Worm (Caenorhabditis elegans) whole organism, dauer: Measurements from ENCODE around the gene cyp-34A10.

Experiments
- unc-62 ChIP-seq: sonication (generic microtip); optimal IDR thresholded peaks from 2 replicates; lab custom pipeline; 2017; ENCODE audit warnings: missing biosample characterization, missing genetic modification reagents, missing genetic modification characterization

The cyp-34A10 gene

DNA sequence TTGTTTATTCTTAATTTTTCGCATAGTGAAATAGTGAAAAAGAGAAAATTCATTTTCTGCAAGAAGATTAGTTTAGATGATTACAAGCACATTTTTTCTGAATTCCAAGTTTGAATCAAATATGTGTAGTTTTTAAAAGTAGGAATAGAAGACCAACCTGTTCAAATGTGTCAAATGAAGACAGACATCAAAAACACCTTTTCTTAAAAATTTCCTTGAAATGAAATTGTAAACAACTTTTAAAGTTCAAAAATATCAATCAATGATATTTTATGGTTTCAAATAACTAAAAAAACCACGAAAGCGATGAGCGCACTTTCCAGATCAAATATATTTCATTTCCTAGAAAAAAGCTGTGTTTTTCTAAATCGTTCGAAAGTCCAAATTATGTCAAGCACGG, 8.9 kb upstream of the cyp-34A10 start, which contains the start of gene nlp-30:
Gene nlp-30 (plus strand): TSS at position 301 of the 400 bp plus-strand sequence.
- TF ChIP-seq unc-62 (GFP tag; lab: Kevin White, UChicago) = no peak

DNA sequence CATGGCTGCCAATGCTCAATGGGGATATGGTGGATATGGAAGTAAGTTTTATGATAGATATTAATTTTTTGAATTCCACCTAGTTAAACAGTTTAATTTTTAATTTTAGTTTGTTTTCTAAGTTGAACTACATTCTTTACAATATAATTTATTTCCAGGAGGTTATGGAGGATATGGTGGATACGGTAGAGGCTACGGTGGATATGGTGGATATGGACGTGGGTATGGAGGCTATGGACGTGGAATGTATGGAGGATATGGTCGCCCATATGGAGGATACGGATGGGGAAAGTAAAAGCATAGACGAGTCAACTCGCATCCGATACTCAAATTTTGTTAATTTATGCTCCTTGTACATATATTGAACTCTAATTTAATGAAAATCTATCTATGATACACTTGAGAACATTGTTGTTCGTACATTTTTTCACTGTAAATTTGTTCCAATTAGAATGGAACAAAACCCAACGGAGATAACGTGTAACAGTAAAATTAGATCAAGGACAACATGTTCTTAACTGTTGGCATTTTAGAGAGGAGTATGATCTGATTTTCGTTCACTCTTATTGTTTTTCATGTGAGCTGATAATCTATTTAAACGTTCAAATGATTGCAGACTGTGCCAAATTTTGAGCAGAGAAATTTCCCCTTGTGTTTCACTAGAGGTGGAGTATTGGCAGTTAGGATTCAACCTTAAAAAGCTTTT, 7.6 kb upstream of the cyp-34A10 start:
- TF ChIP-seq unc-62 (GFP tag; lab: Kevin White, UChicago) = no peak

DNA sequence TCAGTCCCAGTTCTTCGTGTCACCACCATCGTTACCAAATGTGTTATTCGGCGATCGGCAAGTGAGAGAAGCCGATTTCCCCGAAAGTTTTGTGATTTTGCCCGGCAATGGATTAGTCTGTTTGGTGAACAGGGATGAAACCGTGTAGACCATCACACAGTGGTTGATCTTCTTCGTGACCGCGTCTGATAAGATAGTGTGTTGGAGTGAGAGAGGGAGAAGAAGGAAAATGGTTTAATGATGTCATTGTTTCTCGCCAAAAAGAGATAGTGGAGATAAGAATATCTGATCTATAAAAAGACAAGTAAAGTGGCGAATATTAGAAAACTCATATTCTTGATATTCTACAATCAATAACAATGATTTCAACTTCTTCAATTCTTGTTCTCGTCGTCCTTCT, 7.0 kb upstream of the cyp-34A10 start, which contains the start of gene nlp-31:
Gene nlp-31 (plus strand): TSS at position 237 of the 400 bp plus-strand sequence.
- no peak for TF ChIP-seq unc-62 (GFP tag; lab: Kevin White, UChicago)

ce11 chrV:3979053-3979452, 6.3 kb upstream of the cyp-34A10 start, which contains the start of gene nlp-34:
Gene nlp-34 (minus strand): TSS chrV:3979134.
- TF ChIP-seq unc-62 (GFP tag; lab: Kevin White, UChicago) = no peak

DNA sequence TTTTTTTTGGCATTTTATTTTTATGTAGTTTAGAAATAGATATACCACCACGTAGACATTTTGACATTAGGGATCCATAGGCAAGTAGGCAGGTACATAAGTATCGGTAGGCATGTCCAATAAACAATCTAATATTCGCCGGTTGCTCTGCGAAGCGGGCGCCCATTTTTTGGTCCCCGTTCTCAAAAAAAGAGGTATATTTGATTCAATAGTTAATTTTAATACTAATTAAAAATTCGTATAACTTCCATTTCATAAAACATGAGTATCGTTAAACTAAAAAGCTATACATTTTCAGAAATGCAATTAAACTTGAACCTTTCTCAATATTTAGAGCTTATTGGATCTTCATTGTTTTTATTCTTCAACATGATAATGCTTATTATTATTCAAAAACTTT, 4.2 kb upstream of the cyp-34A10 start, which contains the start of gene str-83:
Gene str-83 (plus strand): TSS at position 301 of the 400 bp plus-strand sequence.
- no peak for TF ChIP-seq unc-62 (GFP tag; lab: Kevin White, UChicago)

ce11 chrV:3974361-3974760, 1.6 kb upstream of the cyp-34A10 start, which contains the start of gene str-82:
Gene str-82 (plus strand): TSS chrV:3974661.
- no peak for TF ChIP-seq unc-62 (GFP tag; lab: Kevin White, UChicago)

DNA sequence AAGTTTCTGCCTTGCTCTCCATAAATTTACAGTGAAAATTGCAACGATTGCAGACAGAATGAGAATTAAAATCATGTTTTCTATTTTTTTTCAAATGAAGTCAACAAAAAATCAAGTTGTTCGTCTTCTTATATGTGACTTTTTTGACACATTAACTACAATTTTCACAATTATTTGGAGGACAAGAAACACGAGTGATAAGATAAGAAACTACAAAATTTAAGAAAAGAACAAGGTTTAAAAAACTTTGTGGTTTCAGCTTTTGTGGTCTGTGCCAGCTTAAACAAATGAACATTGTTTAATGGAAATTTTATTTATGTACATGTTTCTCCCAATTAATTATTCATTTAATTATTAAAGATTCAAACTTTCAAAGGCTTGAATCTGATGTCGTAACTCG, 2.4 kb downstream of the cyp-34A10 start, which contains the start of gene cyp-34A9:
Gene cyp-34A9 (minus strand): TSS at position 131 of the 400 bp plus-strand sequence.
- TF ChIP-seq unc-62 (GFP tag; lab: Kevin White, UChicago) = no peak

DNA sequence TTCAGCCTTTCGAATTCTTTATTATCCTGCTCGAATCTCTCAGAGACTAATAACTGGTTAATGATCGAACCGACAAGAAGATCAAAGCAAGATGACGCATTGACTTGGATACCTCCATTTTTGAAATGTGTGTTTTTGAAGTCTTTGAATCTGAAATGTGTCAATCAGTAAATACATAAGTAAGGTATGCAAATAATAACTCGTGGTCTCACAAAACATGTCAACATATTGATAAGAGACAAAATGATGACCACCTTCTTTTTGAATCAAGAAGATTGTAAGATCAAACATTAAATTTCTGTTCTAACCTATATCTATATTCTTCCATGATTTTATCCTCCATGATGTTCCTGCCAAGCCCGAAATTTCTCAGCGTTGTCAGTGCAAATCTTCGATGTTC, 3.1 kb downstream of the cyp-34A10 start:
- no peak for TF ChIP-seq unc-62 (GFP tag; lab: Kevin White, UChicago)

ce11 chrV:3968929-3969328, 3.9 kb downstream of the cyp-34A10 start:
- TF ChIP-seq unc-62 (GFP tag; lab: Kevin White, UChicago) = no peak

DNA sequence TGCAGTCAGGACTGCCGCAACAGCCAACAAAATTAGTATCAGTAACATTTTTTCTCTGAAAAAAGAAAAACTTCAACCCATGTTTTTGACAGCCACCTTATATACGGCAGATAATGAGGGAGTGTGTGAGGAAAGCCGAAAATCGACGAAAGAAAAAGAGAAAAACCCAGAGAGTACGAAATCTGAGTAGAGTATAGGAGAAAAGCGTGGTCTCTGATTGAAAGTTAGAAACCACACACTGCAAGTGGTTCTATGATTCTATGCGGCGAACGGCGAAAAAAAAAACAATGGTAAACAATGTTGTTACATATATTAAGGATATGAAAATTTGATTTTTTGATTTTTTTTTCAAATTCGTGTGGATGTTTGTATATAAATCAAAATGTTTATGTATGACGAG, 5.0 kb downstream of the cyp-34A10 start, which contains the start of gene cyp-34A8:
Gene cyp-34A8 (minus strand): TSS at position 62 of the 400 bp plus-strand sequence.
- no peak for TF ChIP-seq unc-62 (GFP tag; lab: Kevin White, UChicago)

DNA sequence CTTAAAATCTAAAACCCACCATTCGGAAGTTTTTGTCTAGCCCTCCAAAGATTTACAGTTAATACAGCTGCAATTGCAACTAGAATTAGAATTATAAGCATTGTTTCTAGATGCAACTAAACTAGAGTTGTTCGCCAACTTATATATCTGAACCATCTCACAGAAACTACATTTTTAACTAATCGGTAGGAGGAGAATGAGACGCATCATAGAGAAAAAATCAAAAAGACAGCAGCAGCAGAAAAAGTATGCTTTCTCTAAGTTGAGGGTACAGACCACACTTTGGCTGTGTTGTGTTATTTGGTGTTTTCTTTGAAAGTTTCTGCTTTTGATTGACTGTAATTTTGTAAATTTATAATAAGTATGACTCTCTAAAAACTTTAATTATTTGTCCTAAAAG, 9.1 kb downstream of the cyp-34A10 start, which contains the start of gene cyp-34A7:
Gene cyp-34A7 (minus strand): TSS at position 101 of the 400 bp plus-strand sequence.
- TF ChIP-seq unc-62 (GFP tag; lab: Kevin White, UChicago) = no peak

- TF ChIP-seq unc-62 (GFP tag; lab: Kevin White, UChicago) = no peak
Observed at ce11 chrV:3961235-3961634, 11.6 kb downstream of the cyp-34A10 start, which contains the start of gene cyp-34A6. Gene cyp-34A6 (minus strand): TSS chrV:3961335.

DNA sequence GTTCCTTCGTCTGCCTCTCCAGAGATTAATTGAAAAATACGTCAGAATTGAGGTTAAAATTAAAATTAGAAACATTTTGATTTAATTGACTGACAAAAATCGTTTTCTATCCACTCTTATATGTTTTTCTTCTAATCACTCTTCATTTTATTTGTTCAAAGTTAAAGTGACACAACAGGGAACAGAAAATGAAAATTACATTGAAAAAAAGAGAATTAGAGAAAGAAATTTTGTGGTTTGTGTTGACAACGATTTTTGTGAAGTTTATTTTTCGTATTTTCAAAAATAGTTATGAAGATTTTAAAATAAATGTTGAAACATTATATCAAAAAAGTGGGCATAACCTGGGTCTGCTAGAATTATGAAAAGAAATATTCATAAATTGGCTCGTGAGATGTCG, 15.2 kb downstream of the cyp-34A10 start, which contains the start of gene cyp-34A5:
Gene cyp-34A5 (minus strand): TSS at position 101 of the 400 bp plus-strand sequence.
- TF ChIP-seq unc-62 (GFP tag; lab: Kevin White, UChicago) = no peak

- no peak for TF ChIP-seq unc-62 (GFP tag; lab: Kevin White, UChicago)
Observed at ce11 chrV:3953739-3954138, 19.1 kb downstream of the cyp-34A10 start, which contains the start of gene str-247. Gene str-247 (plus strand): TSS chrV:3954039.

DNA sequence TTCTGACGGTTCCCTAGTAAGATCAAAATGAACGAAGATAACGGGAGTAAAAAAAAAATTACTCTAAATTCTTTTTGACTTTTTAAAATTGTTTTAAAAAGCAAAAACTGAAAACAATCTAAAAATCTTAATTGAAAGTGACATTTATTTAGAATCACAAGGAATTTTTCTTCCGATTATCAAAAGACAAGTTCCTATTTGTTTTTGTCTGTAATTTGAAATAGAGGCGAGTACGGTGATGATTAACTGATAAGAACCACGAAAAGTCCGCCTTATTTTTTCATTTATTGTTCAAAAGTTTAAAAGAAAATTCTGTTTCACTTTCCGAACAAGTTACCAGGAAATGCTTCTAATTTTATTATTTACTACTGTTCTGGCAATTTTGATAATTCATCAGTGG, 23.1 kb downstream of the cyp-34A10 start, which contains the start of gene dach-1:
Gene dach-1 (plus strand): TSS at position 301 of the 400 bp plus-strand sequence.
- TF ChIP-seq unc-62 (GFP tag; lab: Kevin White, UChicago) = no peak

DNA sequence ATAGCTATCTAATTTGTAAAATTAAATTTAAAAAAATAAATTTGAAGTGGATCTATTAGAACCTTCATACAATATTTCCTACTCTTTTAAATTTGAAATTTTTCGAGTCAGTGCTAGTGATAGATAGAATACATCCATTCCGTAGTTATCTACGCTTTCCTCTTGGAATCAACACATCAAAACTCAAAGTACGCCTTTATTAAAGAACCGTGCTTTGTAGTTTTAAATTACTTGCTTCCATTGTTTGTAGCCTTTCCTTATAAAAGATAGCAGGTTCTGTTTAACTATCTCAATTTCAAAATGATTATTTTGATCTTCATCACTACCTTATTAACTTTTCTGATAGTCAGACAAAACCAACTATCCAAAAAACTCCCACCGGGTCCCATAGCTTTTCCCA, 27.7 kb downstream of the cyp-34A10 start, which contains the start of gene cyp-35B3:
Gene cyp-35B3 (plus strand): TSS at position 301 of the 400 bp plus-strand sequence.
- no peak for TF ChIP-seq unc-62 (GFP tag; lab: Kevin White, UChicago)
